Worm (Caenorhabditis elegans) whole organism, L4 larva: ENCODE data around the gene apn-1.

Experiments used
- D1046.2 ChIP-seq: fragments of 200-800 bp; sonication (Bioruptor generic); IDR thresholded peaks from 2 replicates; pipeline ENCODE4 v1.3.6; 2022; ENCODE audit warnings: missing genetic modification characterization, missing compliant biosample characterization
- egl-27 ChIP-seq: sonication (generic microtip); optimal IDR thresholded peaks from 3 replicates; lab custom pipeline; 2017; ENCODE audit warnings: missing biosample characterization, missing genetic modification reagents, missing genetic modification characterization
- fos-1 ChIP-seq: fragments of 150-350 bp; optimal IDR thresholded peaks from 2 replicates; lab custom pipeline; 2014; ENCODE audit warnings: missing biosample characterization, missing genetic modification characterization
- hlh-11 ChIP-seq: fragments of 200-800 bp; sonication (Bioruptor generic); optimal IDR thresholded peaks from 2 replicates; lab custom pipeline; 2018; ENCODE audit warnings: mild to moderate bottlenecking, missing genetic modification characterization, missing compliant biosample characterization
- lin-15B ChIP-seq: fragments of 150-350 bp; sonication (generic microtip); optimal IDR thresholded peaks from 3 replicates; lab custom pipeline; 2014; ENCODE audit warnings: missing biosample characterization, missing genetic modification characterization
- lin-39 ChIP-seq: fragments of 150-350 bp; optimal IDR thresholded peaks from 2 replicates; lab custom pipeline; 2014; ENCODE audit warnings: missing biosample characterization, missing genetic modification reagents, missing genetic modification characterization
- lsy-2 ChIP-seq, 2 experiments: fragments of 150-350 bp in 1 of 2; sonication (generic microtip) in 1 of 2; optimal IDR thresholded peaks; 2 replicates each; lab custom pipeline; 2014 to 2017; ENCODE audit warnings: missing biosample characterization in 2 of 2, missing genetic modification characterization in 2 of 2
- mxl-2 ChIP-seq: fragments of 200-800 bp; sonication (Bioruptor generic); conservative IDR thresholded peaks from 2 replicates; pipeline ENCODE4 v1.3.6; 2022; ENCODE audit warnings: missing genetic modification reagents, missing genetic modification characterization, missing compliant biosample characterization
- pha-4 ChIP-seq, 2 experiments: fragments of 150-350 bp in 1 of 2; fragments of 200-800 bp in 1 of 2; sonication (Bioruptor generic) in 1 of 2; IDR thresholded peaks in 1 of 2; optimal IDR thresholded peaks in 1 of 2; 2 replicates each; pipeline versions ENCODE4 v1.3.6 to Lab custom; 2014 to 2022; ENCODE audit warnings: missing genetic modification characterization in 2 of 2, missing genetic modification reagents in 2 of 2, missing biosample characterization in 1 of 2, missing compliant biosample characterization in 1 of 2
- pqm-1 ChIP-seq: sonication (generic microtip); optimal IDR thresholded peaks from 2 replicates; lab custom pipeline; 2017; ENCODE audit warnings: missing biosample characterization, missing genetic modification characterization
- snpc-4 ChIP-seq: fragments of 150-350 bp; optimal IDR thresholded peaks from 2 replicates; lab custom pipeline; 2014; ENCODE audit warnings: missing biosample characterization, missing genetic modification characterization
- unc-62 ChIP-seq, 3 experiments: fragments of 150-350 bp in 1 of 3; sonication (generic microtip); optimal IDR thresholded peaks in 2 of 3; peaks in 1 of 3; 1 replicate in 1 of 3; 2 replicates in 2 of 3; lab custom pipeline; 2014 to 2017; ENCODE audit warnings: missing biosample characterization in 3 of 3, missing genetic modification characterization in 3 of 3, missing genetic modification reagents in 3 of 3, missing genotype in 1 of 3
- zfp-2 ChIP-seq: sonication (generic microtip); optimal IDR thresholded peaks from 2 replicates; lab custom pipeline; 2016; ENCODE audit warnings: mild to moderate bottlenecking, missing genetic modification characterization, missing compliant biosample characterization
- zip-11 ChIP-seq: fragments of 200-800 bp; sonication (Bioruptor generic); IDR thresholded peaks from 2 replicates; pipeline ENCODE4 v1.3.6; 2022; ENCODE audit warnings: missing genetic modification characterization, missing compliant biosample characterization

DNA sequence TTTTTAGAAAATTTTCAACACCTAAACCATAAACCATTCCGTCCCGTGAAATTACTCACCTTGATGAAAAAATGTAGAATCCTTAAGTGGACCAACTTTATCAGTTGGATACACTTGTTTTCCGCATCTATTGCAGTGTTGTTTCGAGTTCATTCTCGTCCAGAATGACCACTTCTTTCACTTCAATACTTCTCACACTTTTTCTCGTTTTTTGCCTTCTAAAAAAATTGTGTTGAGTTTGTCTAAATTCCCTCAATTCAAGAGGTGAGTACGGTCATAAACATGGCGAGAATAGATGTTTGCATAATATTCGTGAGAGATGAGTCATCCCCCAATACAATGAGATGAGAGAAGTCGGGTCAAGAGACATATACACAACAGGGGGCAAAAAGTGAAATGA lies 45.2 kb downstream of the apn-1 start, which contains the start of gene ltd-1:
- TF ChIP-seq D1046.2 (no peak), zfp-2 (no peak), zip-11 (GFP tag; lab: Robert Waterston, UW) (no peak), fos-1 (no peak), pqm-1 (tag; lab: Kevin White, UChicago) (no peak), unc-62 (GFP tag; optimal IDR thresholded peaks at IDR 0.05 in 1 of 2; lab: Kevin White, UChicago) (no peak), unc-62 (tag; optimal IDR thresholded peaks at IDR 0.05; lab: Kevin White, UChicago) (no peak), pha-4 (GFP tag; IDR thresholded peaks at IDR 0.05; lab: Robert Waterston, UW) (no peak), pha-4 (tag; optimal IDR thresholded peaks at IDR 0.05; lab: Kevin White, UChicago) (no peak), lin-15B (tag; lab: Kevin White, UChicago) (no peak), egl-27 (no peak), hlh-11 (no peak), lsy-2 (tag; optimal IDR thresholded peaks at IDR 0.05; lab: Kevin White, UChicago) (no peak), mxl-2 (GFP tag; lab: Robert Waterston, UW) (no peak), snpc-4 (tag; lab: Kevin White, UChicago) (no peak), lin-39 (tag; lab: Kevin White, UChicago) (no peak)
